Worm (Caenorhabditis elegans): ENCODE measurements around the gene adal-1.

- TF ChIP-seq hsf-1 (GFP tag; IDR thresholded peaks at IDR 0.05) (no peak), chd-7 (tag; optimal IDR thresholded peaks at IDR 0.05) (no peak), F10E7.11 (tag; optimal IDR thresholded peaks at IDR 0.05) (no peak), ama-1 (optimal IDR thresholded peaks at IDR 0.05) (no peak), ama-1 (GFP tag; optimal IDR thresholded peaks at IDR 0.05) (no peak), nfya-1 (tag; optimal IDR thresholded peaks at IDR 0.05; ENCODE audit: borderline replicate concordance, insufficient read depth) (no peak), let-526 (GFP tag; IDR thresholded peaks at IDR 0.05) (no peak), ztf-18 (tag; optimal IDR thresholded peaks at IDR 0.05) (no peak), athp-1 (tag; optimal IDR thresholded peaks at IDR 0.05) (no peak), zfh-2 (GFP tag; conservative IDR thresholded peaks at IDR 0.05) (no peak), snpc-4 (GFP tag; optimal IDR thresholded peaks at IDR 0.05) (no peak), snpc-4 (tag; optimal IDR thresholded peaks at IDR 0.05) (no peak), lsl-1 (GFP tag; optimal IDR thresholded peaks at IDR 0.05) (no peak), D2030.7 (GFP tag; IDR thresholded peaks at IDR 0.05) (no peak), attf-6 (GFP tag; IDR thresholded peaks at IDR 0.05) (no peak)
These were observed 33.6 kb upstream of the adal-1 start for ce11 chrII:6927034-6927433.
